Worm (Caenorhabditis elegans): ENCODE results near the gene C08B11.9.

Gene C08B11.9

ce11 chrII:8016761-8017160 lies 21.2 kb downstream of the C08B11.9 start (continued):
- no peak for TF ChIP-seq madf-6 (GFP tag; IDR thresholded peaks at IDR 0.05)
- peak; percentile 43 for TF ChIP-seq tlf-1 (GFP tag; optimal IDR thresholded peaks at IDR 0.05)
- TF ChIP-seq gei-17 (GFP tag; optimal IDR thresholded peaks at IDR 0.05) = peak; percentile 5
- no peak for TF ChIP-seq ztf-6 (GFP tag; IDR thresholded peaks at IDR 0.05)
- peak; percentile 68 for TF ChIP-seq attf-5 (GFP tag; optimal IDR thresholded peaks at IDR 0.05)
- TF ChIP-seq xnd-1 (tag; optimal IDR thresholded peaks at IDR 0.05) = no peak
- peak; percentile 55 for TF ChIP-seq tbp1 (GFP tag; optimal IDR thresholded peaks at IDR 0.05)
- TF ChIP-seq rpc-1 (optimal IDR thresholded peaks at IDR 0.05) = no peak
- TF ChIP-seq rpc-1 (tag; optimal IDR thresholded peaks at IDR 0.05) = no peak
- no peak for TF ChIP-seq sea-2 (GFP tag; IDR thresholded peaks at IDR 0.05)
- TF ChIP-seq egrh-3 (GFP tag; IDR thresholded peaks at IDR 0.05) = no peak
- TF ChIP-seq ceh-100 (GFP tag; IDR thresholded peaks at IDR 0.05) = no peak
- peak; percentile 45 for TF ChIP-seq unc-62 (GFP tag; optimal IDR thresholded peaks at IDR 0.05)
- 0 out of 2 replicates have a peak, but pooled peaks have one; percentile 30 for TF ChIP-seq pbrm-1 (GFP tag; IDR thresholded peaks at IDR 0.05)
- no peak for TF ChIP-seq F57A8.1 (GFP tag; optimal IDR thresholded peaks at IDR 0.05)
- 0 out of 2 replicates have a peak, but pooled peaks have one; percentile 55 for TF ChIP-seq cebp-2 (GFP tag; IDR thresholded peaks at IDR 0.05)
- no peak for TF ChIP-seq lsl-1 (GFP tag; optimal IDR thresholded peaks at IDR 0.05)
- no peak for TF ChIP-seq sptf-2 (GFP tag; optimal IDR thresholded peaks at IDR 0.05)
- no peak for TF ChIP-seq dpl-1 (GFP tag; optimal IDR thresholded peaks at IDR 0.05)
- TF ChIP-seq C17E4.6 (GFP tag; IDR thresholded peaks at IDR 0.05) = no peak
- TF ChIP-seq rcor-1 (GFP tag; IDR thresholded peaks at IDR 0.05) = peak; percentile 66
- no peak for TF ChIP-seq mxl-1 (tag; optimal IDR thresholded peaks at IDR 0.05)
- peak; percentile 49 for TF ChIP-seq die-1 (tag; optimal IDR thresholded peaks at IDR 0.05)
- TF ChIP-seq lir-1 (GFP tag; conservative IDR thresholded peaks at IDR 0.05) = 0 out of 2 replicates have a peak, but pooled peaks have one; percentile 60
- 0 out of 2 replicates have a peak, but pooled peaks have one; percentile 4 for TF ChIP-seq dox-1 (GFP tag; IDR thresholded peaks at IDR 0.05)
- TF ChIP-seq F39B2.1 (GFP tag; IDR thresholded peaks at IDR 0.05) = no peak
- TF ChIP-seq nhr-27 (tag; optimal IDR thresholded peaks at IDR 0.05) = no peak
- TF ChIP-seq F22D6.2 (tag; optimal IDR thresholded peaks at IDR 0.05) = no peak
- no peak for TF ChIP-seq madf-8 (GFP tag; conservative IDR thresholded peaks at IDR 0.05)
- no peak for TF ChIP-seq snpc-1.1 (tag; optimal IDR thresholded peaks at IDR 0.05; ENCODE audit: insufficient read depth)
- no peak for TF ChIP-seq ztf-25 (GFP tag; IDR thresholded peaks at IDR 0.05)
- peak; percentile 53 for TF ChIP-seq lin-54 (GFP tag; optimal IDR thresholded peaks at IDR 0.05)
- peak; percentile 71 for TF ChIP-seq ztf-26 (tag; optimal IDR thresholded peaks at IDR 0.05)
- TF ChIP-seq K11D2.4 (GFP tag; IDR thresholded peaks at IDR 0.05) = peak; percentile 57; the same call in 1 of the 2 replicates
- no peak for TF ChIP-seq B0035.1 (tag; optimal IDR thresholded peaks at IDR 0.05)
- no peak for TF ChIP-seq snpc-4 (GFP tag; optimal IDR thresholded peaks at IDR 0.05)
- TF ChIP-seq snpc-4 (tag; optimal IDR thresholded peaks at IDR 0.05) = peak in 1 of 4 experiments; percentile 6
- 0 out of 2 replicates have a peak, but pooled peaks have one; percentile 8 for TF ChIP-seq cebp-1 (GFP tag; IDR thresholded peaks at IDR 0.05)
- TF ChIP-seq cebp-1 (tag; optimal IDR thresholded peaks at IDR 0.05) = peak; percentile 72
- TF ChIP-seq lin-35 (GFP tag; optimal IDR thresholded peaks at IDR 0.05) = peak in 1 of 3 experiments; percentile 28
- TF ChIP-seq snpc-1.3 (tag; optimal IDR thresholded peaks at IDR 0.05; ENCODE audit: insufficient read depth) = no peak
- TF ChIP-seq ZK185.1 (tag; optimal IDR thresholded peaks at IDR 0.05; ENCODE audit: poor library complexity, severe bottlenecking) = no peak
- TF ChIP-seq F23B12.7 (tag; optimal IDR thresholded peaks at IDR 0.05; ENCODE audit: insufficient read depth) = no peak
- peak; percentile 90 for TF ChIP-seq somi-1 (GFP tag; optimal IDR thresholded peaks at IDR 0.05)
- no peak for TF ChIP-seq athp-1 (tag; optimal IDR thresholded peaks at IDR 0.05)
- TF ChIP-seq T26A5.8 (tag; optimal IDR thresholded peaks at IDR 0.05) = no peak
- TF ChIP-seq him-1 (tag; optimal IDR thresholded peaks at IDR 0.05) = no peak
- TF ChIP-seq atf-7 (tag; optimal IDR thresholded peaks at IDR 0.05) = peak; percentile 86
- TF ChIP-seq nfya-1 (tag; optimal IDR thresholded peaks at IDR 0.05; ENCODE audit: borderline replicate concordance, insufficient read depth) = no peak
